Worm (Caenorhabditis elegans): ENCODE results near the gene R02F2.1.

R02F2.1 gene

DNA sequence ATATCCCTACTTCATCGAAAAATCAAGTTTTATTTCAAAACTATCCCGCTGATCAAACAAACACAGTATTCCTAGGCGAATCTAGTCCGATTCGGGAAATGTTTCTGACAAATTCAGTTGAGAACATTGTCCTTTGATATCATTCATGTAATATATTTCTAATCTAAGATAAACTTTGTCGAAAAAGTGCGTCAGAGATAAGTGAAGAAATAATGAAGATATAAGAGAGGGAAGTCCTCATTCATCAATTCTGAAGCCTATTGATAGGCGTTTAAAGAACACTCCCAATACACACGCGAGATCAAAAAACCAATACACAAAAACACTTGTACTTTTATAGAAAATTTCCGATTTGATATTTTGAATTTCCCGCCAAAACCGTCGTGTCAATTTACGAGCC is 36.8 kb upstream of the R02F2.1 start:
- no peak for TF ChIP-seq T23F11.4 (GFP tag; optimal IDR thresholded peaks at IDR 0.05)
- no peak for TF ChIP-seq syd-9 (tag; optimal IDR thresholded peaks at IDR 0.05)
- TF ChIP-seq sox-2 (GFP tag; IDR thresholded peaks at IDR 0.05) = no peak
- TF ChIP-seq ceh-31 (tag; optimal IDR thresholded peaks at IDR 0.05) = no peak
- no peak for TF ChIP-seq pros-1 (tag; optimal IDR thresholded peaks at IDR 0.05)
- TF ChIP-seq pqm-1 (tag; optimal IDR thresholded peaks at IDR 0.05) = no peak
- no peak for TF ChIP-seq pha-4 (tag; optimal IDR thresholded peaks at IDR 0.05)
- TF ChIP-seq F13H6.1 (tag; optimal IDR thresholded peaks at IDR 0.05) = no peak
- no peak for TF ChIP-seq fax-1 (tag; optimal IDR thresholded peaks at IDR 0.05)

DNA sequence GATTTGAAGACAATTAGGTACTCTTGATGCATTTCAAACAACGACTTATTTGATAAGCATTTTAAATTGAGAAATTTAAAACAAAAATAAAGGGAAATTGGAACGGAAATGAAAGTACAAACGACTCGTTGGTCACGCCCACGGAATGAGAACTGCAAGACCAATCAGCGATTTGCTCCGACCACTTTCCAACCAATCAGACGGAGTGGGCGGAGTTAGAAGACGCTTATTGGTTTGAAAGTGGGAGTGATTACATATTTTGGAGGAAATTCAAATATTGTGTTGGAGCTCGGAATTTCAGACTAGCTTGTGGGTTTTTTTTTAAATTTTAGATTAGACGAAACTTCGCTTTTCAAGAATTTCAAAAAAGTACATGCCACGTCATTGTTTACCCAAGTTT is 32.6 kb upstream of the R02F2.1 start:
- TF ChIP-seq che-1 (tag; optimal IDR thresholded peaks at IDR 0.05) (no peak), nfya-1 (tag; optimal IDR thresholded peaks at IDR 0.05) (peak; percentile 96)

DNA sequence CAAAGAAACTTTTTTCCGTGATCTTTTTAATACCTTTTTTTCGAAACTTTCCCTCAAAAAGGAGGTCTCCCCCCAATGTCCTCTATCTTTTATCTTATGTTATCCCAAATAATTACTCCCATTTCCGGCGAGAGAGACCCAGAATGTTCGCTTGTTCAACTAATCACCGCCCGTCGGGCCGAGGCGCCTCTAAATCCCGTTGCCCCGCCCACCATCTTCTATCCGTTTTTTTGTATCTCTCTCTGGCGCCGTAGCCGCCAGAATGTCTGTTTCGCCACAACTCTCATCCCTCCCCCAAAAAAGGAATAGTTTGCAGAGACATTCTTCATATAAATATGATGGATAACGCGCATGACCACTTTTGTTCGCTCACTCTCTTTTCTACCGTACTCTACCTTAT is 29.0 kb upstream of the R02F2.1 start:
- no peak for TF ChIP-seq ceh-30 (tag; optimal IDR thresholded peaks at IDR 0.05)

ce11 chrIII:5474176-5474575 is 27.5 kb upstream of the R02F2.1 start, which contains the start of gene lon-1:
Gene lon-1 (plus strand): TSS chrIII:5474476.
- no peak for TF ChIP-seq pqm-1 (tag; optimal IDR thresholded peaks at IDR 0.05)
- no peak for TF ChIP-seq ceh-18 (tag; optimal IDR thresholded peaks at IDR 0.05)
- no peak for TF ChIP-seq elt-4 (tag; optimal IDR thresholded peaks at IDR 0.05)
- TF ChIP-seq dmd-4 (tag; optimal IDR thresholded peaks at IDR 0.05; ENCODE audit: borderline replicate concordance) = no peak
- no peak for TF ChIP-seq eyg-1 (tag; optimal IDR thresholded peaks at IDR 0.05)
- no peak for TF ChIP-seq nhr-11 (tag; optimal IDR thresholded peaks at IDR 0.05)

ce11 chrIII:5478011-5478410 is 23.7 kb upstream of the R02F2.1 start, which contains the start of gene R02F2.10:
Gene R02F2.10 (plus strand): TSS chrIII:5478311.
- no peak for TF ChIP-seq lim-6 (tag; optimal IDR thresholded peaks at IDR 0.05)
- no peak for TF ChIP-seq sox-4 (tag; optimal IDR thresholded peaks at IDR 0.05)
- TF ChIP-seq gmeb-2 (tag; optimal IDR thresholded peaks at IDR 0.05) = no peak

DNA sequence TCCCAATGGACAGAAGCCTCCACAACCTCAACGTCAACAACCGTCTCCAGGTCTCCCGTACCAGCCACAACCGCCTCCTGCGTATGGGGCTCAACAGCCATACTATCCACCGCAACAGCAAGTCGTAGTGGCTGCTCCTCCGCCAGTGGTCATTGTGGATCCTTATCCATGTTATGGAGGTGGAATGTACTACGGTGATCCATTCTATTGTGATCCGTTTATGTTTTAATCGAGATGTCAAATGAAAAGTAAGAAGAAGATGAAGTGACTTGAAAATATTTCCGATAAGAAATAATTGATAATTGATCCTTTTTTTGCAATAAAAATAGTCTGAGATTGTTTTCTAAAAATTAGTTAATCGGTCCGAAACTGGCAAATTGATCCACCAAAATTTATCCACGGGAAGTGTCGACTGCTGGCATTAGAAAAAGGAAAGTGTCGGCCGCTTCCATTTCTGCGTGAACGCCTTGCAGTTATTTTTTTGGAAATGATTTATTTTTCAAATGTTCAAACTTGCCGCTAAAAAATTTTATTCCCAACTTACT is 22.8 kb upstream of the R02F2.1 start, which contains the start of the genes R02F2.6 and R02F2.5:
Gene R02F2.6, minus strand, starts transcription at position 101 of the 545 bp plus-strand sequence.
Gene R02F2.5, plus strand, starts transcription at position 495 of the 545 bp plus-strand sequence.
- no peak for TF ChIP-seq fax-1 (tag; optimal IDR thresholded peaks at IDR 0.05)
- TF ChIP-seq pax-1 (tag; optimal IDR thresholded peaks at IDR 0.05) = no peak
- no peak for TF ChIP-seq pag-3 (tag; optimal IDR thresholded peaks at IDR 0.05; ENCODE audit: borderline replicate concordance)
- no peak for TF ChIP-seq C08G9.2 (tag; optimal IDR thresholded peaks at IDR 0.05)
- TF ChIP-seq ttx-3 (tag; optimal IDR thresholded peaks at IDR 0.05) = no peak
- no peak for TF ChIP-seq ahr-1 (tag; optimal IDR thresholded peaks at IDR 0.05)
- no peak for TF ChIP-seq lin-11 (tag; optimal IDR thresholded peaks at IDR 0.05)

DNA sequence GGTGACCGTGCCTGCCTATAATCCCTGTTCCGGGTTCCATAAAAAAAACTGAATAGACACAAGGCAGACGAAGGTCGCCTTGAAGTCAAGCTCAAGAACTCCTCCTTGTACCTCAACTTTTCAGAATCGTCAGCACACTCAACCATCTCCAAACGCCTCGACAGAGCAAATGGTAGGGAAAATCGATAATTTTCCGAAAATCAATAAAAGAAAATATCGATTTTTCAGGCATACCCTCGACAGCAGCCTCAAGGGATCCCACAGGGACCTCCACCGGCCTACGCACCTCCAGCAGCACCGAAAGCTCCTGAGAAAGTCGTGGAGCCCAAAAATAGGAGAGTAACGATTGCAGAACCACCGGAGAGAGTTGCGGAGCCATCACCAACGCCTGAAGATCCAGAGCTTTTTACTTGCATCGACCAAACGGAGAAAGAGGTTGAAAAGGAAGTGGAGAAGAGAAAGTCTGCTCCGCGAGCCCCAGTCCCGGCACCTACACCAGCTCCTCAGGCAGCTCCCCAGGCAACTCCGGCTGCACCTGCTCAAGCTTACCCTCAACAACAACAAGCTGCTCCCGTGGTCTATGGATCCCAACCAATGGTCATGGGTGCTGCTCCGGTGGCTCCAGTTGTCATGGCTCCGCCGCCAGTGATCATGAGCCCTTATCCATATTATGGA is 22.1 kb upstream of the R02F2.1 start:
- no peak for TF ChIP-seq ceh-22 (tag; optimal IDR thresholded peaks at IDR 0.05)
- TF ChIP-seq pha-4 (tag; optimal IDR thresholded peaks at IDR 0.05) = no peak
- no peak for TF ChIP-seq ceh-24 (tag; optimal IDR thresholded peaks at IDR 0.05)
- no peak for TF ChIP-seq pag-3 (tag; optimal IDR thresholded peaks at IDR 0.05; ENCODE audit: borderline replicate concordance)
- no peak for TF ChIP-seq ama-1 (optimal IDR thresholded peaks at IDR 0.05)
- TF ChIP-seq hlh-6 (tag; optimal IDR thresholded peaks at IDR 0.05) = no peak
- TF ChIP-seq F13H6.1 (tag; optimal IDR thresholded peaks at IDR 0.05) = no peak
- TF ChIP-seq ceh-30 (tag; optimal IDR thresholded peaks at IDR 0.05) = no peak
- TF ChIP-seq hlh-8 (tag; optimal IDR thresholded peaks at IDR 0.05) = no peak
- no peak for TF ChIP-seq sdc-2 (tag; optimal IDR thresholded peaks at IDR 0.05)
- TF ChIP-seq zip-5 (tag; optimal IDR thresholded peaks at IDR 0.05) = no peak
- no peak for TF ChIP-seq unc-55 (GFP tag; optimal IDR thresholded peaks at IDR 0.05)
